Worm (Caenorhabditis elegans) whole organism, L4 larva: ENCODE measurements around the gene adh-1.

Source experiments
- T26A8.4 ChIP-seq: fragments of 200-800 bp; sonication (Bioruptor generic); IDR thresholded peaks from 2 replicates; pipeline ENCODE4 v1.3.6; 2022; ENCODE audit warnings: missing genetic modification characterization, missing compliant biosample characterization
- aha-1 ChIP-seq: fragments of 150-350 bp; peaks from one replicate; lab custom pipeline; 2014; ENCODE audit warnings: missing biosample characterization, missing genetic modification characterization
- aly-2 ChIP-seq: sonication (generic microtip); optimal IDR thresholded peaks from 2 replicates; lab custom pipeline; 2018; ENCODE audit warnings: missing biosample characterization, missing genetic modification characterization
- ama-1 ChIP-seq: fragments of 150-350 bp; optimal IDR thresholded peaks from 2 replicates; lab custom pipeline; 2014; ENCODE audit warnings: inconsistent platforms, mixed read lengths
- ceh-44 ChIP-seq: fragments of 200-800 bp; sonication (Bioruptor generic); IDR thresholded peaks from 2 replicates; pipeline ENCODE4 v1.3.6; 2022; ENCODE audit warnings: missing genetic modification reagents, missing genetic modification characterization, missing compliant biosample characterization
- ces-1 ChIP-seq: fragments of 150-350 bp; sonication (generic microtip); optimal IDR thresholded peaks from 4 replicates; lab custom pipeline; 2014; ENCODE audit warnings: missing biosample characterization, missing genetic modification reagents, missing genetic modification characterization
- daf-12 ChIP-seq: fragments of 150-350 bp; optimal IDR thresholded peaks from 2 replicates; lab custom pipeline; 2014; ENCODE audit warnings: missing biosample characterization, missing genetic modification reagents, missing genetic modification characterization
- daf-16 ChIP-seq, 3 experiments: sonication (generic microtip); optimal IDR thresholded peaks; 2 replicates each; lab custom pipeline; 2016 to 2017; ENCODE audit warnings: missing genetic modification characterization in 3 of 3, missing genetic modification reagents in 3 of 3, mild to moderate bottlenecking in 2 of 3, missing compliant biosample characterization in 2 of 3, missing biosample characterization in 1 of 3, moderate library complexity in 1 of 3
- daf-8 ChIP-seq: fragments of 200-800 bp; sonication (Bioruptor generic); IDR thresholded peaks from 2 replicates; pipeline ENCODE4 v1.3.6; 2022; ENCODE audit warnings: missing genetic modification characterization, missing compliant biosample characterization
- dmd-6 ChIP-seq: fragments of 200-800 bp; sonication (Bioruptor generic); IDR thresholded peaks from 2 replicates; pipeline ENCODE4 v1.3.6; 2022; ENCODE audit warnings: missing genetic modification reagents, missing genetic modification characterization, missing compliant biosample characterization
- dmd-8 ChIP-seq: fragments of 200-800 bp; sonication (Bioruptor generic); IDR thresholded peaks from 2 replicates; pipeline ENCODE4 v1.3.6; 2022; ENCODE audit warnings: missing genetic modification characterization, missing compliant biosample characterization
- duxl-1 ChIP-seq: sonication (generic microtip); optimal IDR thresholded peaks from 2 replicates; lab custom pipeline; 2016; ENCODE audit warnings: mild to moderate bottlenecking, missing genetic modification characterization, moderate library complexity, missing compliant biosample characterization; ENCODE audit not compliant: poor library complexity
- egl-43 ChIP-seq: fragments of 200-800 bp; sonication (Bioruptor generic); IDR thresholded peaks from 2 replicates; pipeline ENCODE4 v1.3.6; 2022; ENCODE audit warnings: missing genetic modification reagents, missing genetic modification characterization, missing compliant biosample characterization
- fos-1 ChIP-seq: fragments of 150-350 bp; optimal IDR thresholded peaks from 2 replicates; lab custom pipeline; 2014; ENCODE audit warnings: missing biosample characterization, missing genetic modification characterization
- hif-1 ChIP-seq, 2 experiments: sonication (generic microtip); optimal IDR thresholded peaks; 2 replicates each; lab custom pipeline; 2016 to 2017; ENCODE audit warnings: missing compliant biosample characterization in 2 of 2, missing genetic modification characterization in 2 of 2, missing genetic modification reagents in 2 of 2, missing genotype in 2 of 2, mild to moderate bottlenecking in 1 of 2
- hmg-1.1 ChIP-seq: fragments of 200-800 bp; sonication (Bioruptor generic); IDR thresholded peaks from 2 replicates; pipeline ENCODE4 v1.3.6; 2022; ENCODE audit warnings: missing genetic modification reagents, missing genetic modification characterization, missing compliant biosample characterization
- lim-7 ChIP-seq: fragments of 200-800 bp; sonication (Bioruptor generic); IDR thresholded peaks from 2 replicates; pipeline ENCODE4 v1.3.6; 2022; ENCODE audit warnings: missing genetic modification characterization, missing compliant biosample characterization
- lin-1 ChIP-seq: fragments of 200-800 bp; sonication (Bioruptor generic); IDR thresholded peaks from 2 replicates; pipeline ENCODE4 v1.3.6; 2022; ENCODE audit warnings: missing genetic modification reagents, missing genetic modification characterization, missing compliant biosample characterization
- lin-15B ChIP-seq: fragments of 150-350 bp; sonication (generic microtip); optimal IDR thresholded peaks from 3 replicates; lab custom pipeline; 2014; ENCODE audit warnings: missing biosample characterization, missing genetic modification characterization
- lin-39 ChIP-seq: fragments of 150-350 bp; optimal IDR thresholded peaks from 2 replicates; lab custom pipeline; 2014; ENCODE audit warnings: missing biosample characterization, missing genetic modification reagents, missing genetic modification characterization
- lir-3 ChIP-seq: sonication (generic microtip); optimal IDR thresholded peaks from 2 replicates; lab custom pipeline; 2016; ENCODE audit warnings: mild to moderate bottlenecking, missing genetic modification characterization, missing compliant biosample characterization
- lsy-2 ChIP-seq, 2 experiments: fragments of 150-350 bp in 1 of 2; sonication (generic microtip) in 1 of 2; optimal IDR thresholded peaks; 2 replicates each; lab custom pipeline; 2014 to 2017; ENCODE audit warnings: missing biosample characterization in 2 of 2, missing genetic modification characterization in 2 of 2
- madf-5 ChIP-seq, 2 experiments: fragments of 200-800 bp; sonication (Bioruptor generic); IDR thresholded peaks; 2 replicates each; pipeline ENCODE4 v1.3.6; 2022; ENCODE audit warnings: missing compliant biosample characterization in 2 of 2, missing genetic modification characterization in 2 of 2
- madf-9 ChIP-seq: fragments of 200-800 bp; sonication (Bioruptor generic); conservative IDR thresholded peaks from 2 replicates; pipeline ENCODE4 v1.3.6; 2022; ENCODE audit warnings: missing genetic modification reagents, missing genetic modification characterization, missing compliant biosample characterization
- mdl-1 ChIP-seq, 2 experiments: fragments of 150-350 bp in 1 of 2; sonication (generic microtip) in 1 of 2; optimal IDR thresholded peaks; 2 replicates each; lab custom pipeline; 2014 to 2017; ENCODE audit warnings: missing biosample characterization in 2 of 2, missing genetic modification characterization in 2 of 2
- mdt-29 ChIP-seq: fragments of 200-800 bp; sonication (Bioruptor generic); IDR thresholded peaks from 2 replicates; pipeline ENCODE4 v1.3.6; 2022; ENCODE audit warnings: missing genetic modification reagents, missing genetic modification characterization, missing compliant biosample characterization
- mep-1 ChIP-seq: fragments of 150-350 bp; sonication (generic microtip); optimal IDR thresholded peaks from 3 replicates; lab custom pipeline; 2014; ENCODE audit warnings: missing biosample characterization, missing genetic modification characterization
- mes-2 ChIP-seq: sonication (generic microtip); optimal IDR thresholded peaks from 2 replicates; lab custom pipeline; 2016; ENCODE audit warnings: missing genotype, mild to moderate bottlenecking, missing genetic modification characterization, missing compliant biosample characterization; ENCODE audit not compliant: poor library complexity, severe bottlenecking
- mxl-3 ChIP-seq: fragments of 200-800 bp; sonication (Bioruptor generic); optimal IDR thresholded peaks from 2 replicates; lab custom pipeline; 2018; ENCODE audit warnings: mild to moderate bottlenecking, missing genetic modification characterization, missing compliant biosample characterization
- nhr-48 ChIP-seq: sonication (generic microtip); optimal IDR thresholded peaks from 2 replicates; lab custom pipeline; 2016; ENCODE audit warnings: mild to moderate bottlenecking, missing genetic modification characterization, missing compliant biosample characterization
- nhr-6 ChIP-seq: fragments of 150-350 bp; optimal IDR thresholded peaks from 2 replicates; lab custom pipeline; 2014; ENCODE audit warnings: missing biosample characterization, missing genetic modification characterization
- pha-4 ChIP-seq, 2 experiments: fragments of 150-350 bp in 1 of 2; fragments of 200-800 bp in 1 of 2; sonication (Bioruptor generic) in 1 of 2; IDR thresholded peaks in 1 of 2; optimal IDR thresholded peaks in 1 of 2; 2 replicates each; pipeline versions ENCODE4 v1.3.6 to Lab custom; 2014 to 2022; ENCODE audit warnings: missing genetic modification characterization in 2 of 2, missing genetic modification reagents in 2 of 2, missing biosample characterization in 1 of 2, missing compliant biosample characterization in 1 of 2
- pqm-1 ChIP-seq: sonication (generic microtip); optimal IDR thresholded peaks from 2 replicates; lab custom pipeline; 2017; ENCODE audit warnings: missing biosample characterization, missing genetic modification characterization
- rbr-2 ChIP-seq: sonication (generic microtip); optimal IDR thresholded peaks from 2 replicates; lab custom pipeline; 2016; ENCODE audit warnings: missing genotype, missing genetic modification characterization, missing compliant biosample characterization
- set-16 ChIP-seq: fragments of 200-800 bp; sonication (Bioruptor generic); IDR thresholded peaks from 2 replicates; pipeline ENCODE4 v1.3.6; 2022; ENCODE audit warnings: missing genetic modification reagents, missing genetic modification characterization, missing compliant biosample characterization
- skn-1 ChIP-seq: fragments of 150-350 bp; optimal IDR thresholded peaks from 2 replicates; lab custom pipeline; 2014; ENCODE audit warnings: missing biosample characterization, missing genetic modification characterization
- snpc-4 ChIP-seq: fragments of 150-350 bp; optimal IDR thresholded peaks from 2 replicates; lab custom pipeline; 2014; ENCODE audit warnings: missing biosample characterization, missing genetic modification characterization
- tra-1 ChIP-seq: fragments of 200-800 bp; sonication (Bioruptor generic); IDR thresholded peaks from 2 replicates; pipeline ENCODE4 v1.3.6; 2022; ENCODE audit warnings: missing genetic modification reagents, missing genetic modification characterization, missing compliant biosample characterization
- unc-130 ChIP-seq: sonication (generic microtip); optimal IDR thresholded peaks from 2 replicates; lab custom pipeline; 2016; ENCODE audit warnings: missing genetic modification reagents, missing genetic modification characterization, missing compliant biosample characterization
- unc-62 ChIP-seq, 3 experiments: fragments of 150-350 bp in 1 of 3; sonication (generic microtip); optimal IDR thresholded peaks in 2 of 3; peaks in 1 of 3; 1 replicate in 1 of 3; 2 replicates in 2 of 3; lab custom pipeline; 2014 to 2017; ENCODE audit warnings: missing biosample characterization in 3 of 3, missing genetic modification characterization in 3 of 3, missing genetic modification reagents in 3 of 3, missing genotype in 1 of 3
- zfp-3 ChIP-seq: fragments of 200-800 bp; sonication (Bioruptor generic); conservative IDR thresholded peaks from 2 replicates; pipeline ENCODE4 v1.3.6; 2022; ENCODE audit warnings: missing genetic modification reagents, missing genetic modification characterization, missing compliant biosample characterization
- ztf-11 ChIP-seq: fragments of 150-350 bp; optimal IDR thresholded peaks from 2 replicates; lab custom pipeline; 2014; ENCODE audit warnings: missing biosample characterization, missing genetic modification characterization
- ztf-7 ChIP-seq: fragments of 150-350 bp; optimal IDR thresholded peaks from 2 replicates; lab custom pipeline; 2014; ENCODE audit warnings: missing biosample characterization, missing genetic modification characterization

adh-1 gene

ce11 chrV:11839220-11839619 is 48.8 kb upstream of the adh-1 start, which contains the start of gene idpb-5:
Gene idpb-5 (plus strand): TSS chrV:11839520.
- no peak for TF ChIP-seq aha-1 (tag; lab: Kevin White, UChicago)
- no peak for TF ChIP-seq pha-4 (GFP tag; IDR thresholded peaks at IDR 0.05; lab: Robert Waterston, UW)
- TF ChIP-seq pha-4 (tag; optimal IDR thresholded peaks at IDR 0.05; lab: Kevin White, UChicago), result no peak
- TF ChIP-seq daf-16 (GFP tag; optimal IDR thresholded peaks at IDR 0.05; lab: Kevin White, UChicago), result no peak
- TF ChIP-seq daf-16 (tag; optimal IDR thresholded peaks at IDR 0.05; lab: Kevin White, UChicago), result no peak
- no peak for TF ChIP-seq madf-9 (GFP tag; lab: Robert Waterston, UW)
- no peak for TF ChIP-seq ztf-11
- no peak for TF ChIP-seq fos-1 (tag; lab: Kevin White, UChicago)
- TF ChIP-seq dmd-8 (GFP tag; lab: Robert Waterston, UW), result no peak
- no peak for TF ChIP-seq lim-7
- no peak for TF ChIP-seq ztf-7 (tag; lab: Kevin White, UChicago)
- TF ChIP-seq zfp-3 (GFP tag; lab: Robert Waterston, UW), result no peak
- TF ChIP-seq lin-15B (tag; lab: Kevin White, UChicago), result no peak
- no peak for TF ChIP-seq ama-1 (lab: Kevin White, UChicago)
- no peak for TF ChIP-seq lin-39 (tag; lab: Kevin White, UChicago)
- no peak for TF ChIP-seq aly-2 (tag; lab: Kevin White, UChicago)
- TF ChIP-seq lir-3, result no peak
- no peak for TF ChIP-seq set-16 (GFP tag; lab: Robert Waterston, UW)
- TF ChIP-seq hif-1 (tag; optimal IDR thresholded peaks at IDR 0.05; lab: Kevin White, UChicago), result no peak
- TF ChIP-seq unc-62 (GFP tag; optimal IDR thresholded peaks at IDR 0.05 in 1 of 2; lab: Kevin White, UChicago), result no peak
- no peak for TF ChIP-seq unc-62 (tag; optimal IDR thresholded peaks at IDR 0.05; lab: Kevin White, UChicago)

- no peak for TF ChIP-seq egl-43 (GFP tag; lab: Robert Waterston, UW)
- TF ChIP-seq unc-62 (GFP tag; optimal IDR thresholded peaks at IDR 0.05 in 1 of 2; lab: Kevin White, UChicago), result peak in 1 of 2 experiments; percentile 75
- no peak for TF ChIP-seq unc-62 (tag; optimal IDR thresholded peaks at IDR 0.05; lab: Kevin White, UChicago)
Measured at ce11 chrV:11843678-11844366, 44.2 kb upstream of the adh-1 start, which contains the start of gene nphp-4. Gene nphp-4 (minus strand): TSS chrV:11843728.

ce11 chrV:11844828-11845227 is 43.2 kb upstream of the adh-1 start:
- TF ChIP-seq set-16 (GFP tag; lab: Robert Waterston, UW) (peak; percentile 58), nhr-48 (tag; lab: Kevin White, UChicago) (no peak), unc-62 (GFP tag; optimal IDR thresholded peaks at IDR 0.05 in 1 of 2; lab: Kevin White, UChicago) (peak in 1 of 2 experiments; percentile 89), unc-62 (tag; optimal IDR thresholded peaks at IDR 0.05; lab: Kevin White, UChicago) (no peak), ceh-44 (GFP tag; lab: Robert Waterston, UW) (no peak), nhr-6 (tag; lab: Kevin White, UChicago) (peak; percentile 89), ces-1 (GFP tag; lab: Kevin White, UChicago) (no peak), lin-1 (GFP tag; lab: Robert Waterston, UW) (no peak), tra-1 (no peak), mxl-3 (GFP tag; lab: Kevin White, UChicago) (peak; percentile 30), rbr-2 (peak; percentile 23), aha-1 (tag; lab: Kevin White, UChicago) (no peak), daf-8 (GFP tag; lab: Robert Waterston, UW) (no peak), lin-39 (tag; lab: Kevin White, UChicago) (no peak), lsy-2 (tag; optimal IDR thresholded peaks at IDR 0.05; lab: Kevin White, UChicago) (peak in 1 of 2 experiments; percentile 51), T26A8.4 (GFP tag; lab: Robert Waterston, UW) (0 out of 2 replicates have a peak, but pooled peaks have one; percentile 30), daf-12 (tag; lab: Kevin White, UChicago) (no peak), egl-43 (GFP tag; lab: Robert Waterston, UW) (peak; percentile 77), aly-2 (tag; lab: Kevin White, UChicago) (no peak), mes-2 (peak; percentile 34), snpc-4 (tag; lab: Kevin White, UChicago) (no peak), dmd-6 (no peak), skn-1 (tag; lab: Kevin White, UChicago) (no peak), pqm-1 (tag; lab: Kevin White, UChicago) (peak; percentile 45), madf-5 (GFP tag; IDR thresholded peaks at IDR 0.05; lab: Robert Waterston, UW) (no peak), unc-130 (no peak), hmg-1.1 (GFP tag; lab: Robert Waterston, UW) (peak; percentile 61), duxl-1 (tag; lab: Kevin White, UChicago) (peak; percentile 14), mep-1 (tag; lab: Kevin White, UChicago) (peak; percentile 52), mdl-1 (tag; optimal IDR thresholded peaks at IDR 0.05; lab: Kevin White, UChicago) (peak in 1 of 2 experiments; percentile 43), lim-7 (no peak), mdt-29 (GFP tag; lab: Robert Waterston, UW) (no peak)
